Fruit fly (Drosophila melanogaster): ENCODE measurements around the gene CG4497.

DNA sequence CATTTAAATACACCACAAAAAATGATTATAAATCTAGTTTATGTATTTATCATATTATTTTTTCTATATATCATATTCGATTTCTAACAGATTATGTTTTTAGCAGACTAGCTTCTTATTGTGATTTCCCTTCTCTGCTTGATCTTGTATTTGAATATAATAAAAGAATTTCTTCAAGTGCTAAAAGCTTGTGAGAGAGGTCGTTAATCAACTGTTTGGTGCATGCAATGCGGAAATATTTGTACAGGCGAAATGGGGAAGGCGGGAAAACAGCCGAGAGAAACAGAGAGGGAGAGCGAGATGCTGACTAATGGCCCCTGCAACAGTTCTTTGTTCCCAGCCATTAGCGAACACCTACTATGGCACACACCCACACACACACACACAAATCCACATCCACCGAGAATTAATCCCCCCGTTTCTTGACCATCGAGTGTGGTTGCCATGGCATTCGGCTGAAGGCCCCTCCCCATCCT lies 5.3 kb upstream of the CG4497 start:
- TF ChIP-seq CTCF (optimal IDR thresholded peaks at IDR 0.05) (no peak), CG8478 (optimal IDR thresholded peaks at IDR 0.05) (no peak)
